Worm (Caenorhabditis elegans) whole organism, late embryonic: ENCODE results near the gene msp-3.

Source experiments
- nhr-11 ChIP-seq: fragments of 150-350 bp; optimal IDR thresholded peaks from 2 replicates; lab custom pipeline; 2014; ENCODE audit warnings: missing biosample characterization, missing genetic modification characterization
- pqm-1 ChIP-seq: sonication (generic microtip); optimal IDR thresholded peaks from 2 replicates; lab custom pipeline; 2016; ENCODE audit warnings: missing genetic modification characterization, missing compliant biosample characterization

- TF ChIP-seq pqm-1 (tag; lab: Kevin White, UChicago) (no peak), nhr-11 (tag; lab: Kevin White, UChicago) (no peak)
Observed at ce11 chrII:4771282-4771681, 14.8 kb downstream of the msp-3 start, which contains the start of gene F26G1.5.
